Worm (Caenorhabditis elegans) whole organism, early embryonic: ENCODE data around the gene dct-17.

Experiments
- B0310.2 ChIP-seq: sonication (generic microtip); optimal IDR thresholded peaks from 2 replicates; lab custom pipeline; 2016; ENCODE audit warnings: mild to moderate bottlenecking, missing genetic modification characterization, missing compliant biosample characterization
- F13C5.2 ChIP-seq: sonication (generic microtip); optimal IDR thresholded peaks from 2 replicates; lab custom pipeline; 2017; ENCODE audit warnings: mild to moderate bottlenecking, missing genetic modification characterization, inconsistent platforms, missing compliant biosample characterization
- aly-1 ChIP-seq: sonication (generic microtip); optimal IDR thresholded peaks from 2 replicates; lab custom pipeline; 2016; ENCODE audit warnings: missing genetic modification characterization, missing compliant biosample characterization
- ama-1 ChIP-seq: fragments of 150-350 bp; optimal IDR thresholded peaks from 2 replicates; lab custom pipeline; 2014
- ceh-13 ChIP-seq: fragments of 200-800 bp; sonication (Bioruptor generic); optimal IDR thresholded peaks from 2 replicates; lab custom pipeline; 2018; ENCODE audit warnings: mild to moderate bottlenecking, missing genetic modification characterization, missing compliant biosample characterization
- ceh-36 ChIP-seq: sonication (generic microtip); optimal IDR thresholded peaks from 2 replicates; lab custom pipeline; 2016; ENCODE audit warnings: missing genetic modification characterization, inconsistent platforms, missing compliant biosample characterization
- ets-7 ChIP-seq: sonication (generic microtip); optimal IDR thresholded peaks from 2 replicates; lab custom pipeline; 2016; ENCODE audit warnings: missing genotype, missing genetic modification characterization, missing compliant biosample characterization
- flt-1 ChIP-seq: fragments of 200-800 bp; sonication (Bioruptor generic); IDR thresholded peaks from 2 replicates; pipeline ENCODE4 v1.3.6; 2022; ENCODE audit warnings: missing genetic modification characterization, missing compliant biosample characterization
- hmbx-1 ChIP-seq: sonication (generic microtip); optimal IDR thresholded peaks from 2 replicates; lab custom pipeline; 2016; ENCODE audit warnings: mild to moderate bottlenecking, missing genetic modification characterization, missing compliant biosample characterization
- hmg-4 ChIP-seq: fragments of 200-800 bp; sonication (Bioruptor generic); optimal IDR thresholded peaks from 2 replicates; lab custom pipeline; 2018; ENCODE audit warnings: mild to moderate bottlenecking, missing genetic modification characterization, missing compliant biosample characterization
- hnd-1 ChIP-seq: sonication (generic microtip); optimal IDR thresholded peaks from 2 replicates; lab custom pipeline; 2016; ENCODE audit warnings: missing genetic modification characterization, missing compliant biosample characterization
- pes-1 ChIP-seq: fragments of 200-800 bp; sonication (Bioruptor generic); IDR thresholded peaks from 2 replicates; pipeline ENCODE4 v1.3.6; 2022; ENCODE audit warnings: missing genetic modification reagents, missing genetic modification characterization, missing compliant biosample characterization
- scrt-1 ChIP-seq: fragments of 200-800 bp; sonication (Bioruptor generic); IDR thresholded peaks from 2 replicates; pipeline ENCODE4 v1.3.6; 2022; ENCODE audit warnings: missing genetic modification characterization, missing compliant biosample characterization
- sea-1 ChIP-seq: fragments of 200-800 bp; sonication (Bioruptor generic); conservative IDR thresholded peaks from 2 replicates; pipeline ENCODE4 v1.3.6; 2022; ENCODE audit warnings: missing genetic modification characterization, missing compliant biosample characterization
- tbx-11 ChIP-seq: fragments of 200-800 bp; sonication (Bioruptor generic); IDR thresholded peaks from 2 replicates; pipeline ENCODE4 v1.3.6; 2022; ENCODE audit warnings: missing genetic modification characterization, missing compliant biosample characterization
- tbx-37 ChIP-seq: fragments of 200-800 bp; sonication (Bioruptor generic); conservative IDR thresholded peaks from 2 replicates; pipeline ENCODE4 v1.3.6; 2022; ENCODE audit warnings: missing genetic modification reagents, missing genetic modification characterization, missing compliant biosample characterization
- tra-4 ChIP-seq: sonication (generic microtip); optimal IDR thresholded peaks from 2 replicates; lab custom pipeline; 2017; ENCODE audit warnings: missing genetic modification characterization, missing compliant biosample characterization

Gene dct-17

DNA sequence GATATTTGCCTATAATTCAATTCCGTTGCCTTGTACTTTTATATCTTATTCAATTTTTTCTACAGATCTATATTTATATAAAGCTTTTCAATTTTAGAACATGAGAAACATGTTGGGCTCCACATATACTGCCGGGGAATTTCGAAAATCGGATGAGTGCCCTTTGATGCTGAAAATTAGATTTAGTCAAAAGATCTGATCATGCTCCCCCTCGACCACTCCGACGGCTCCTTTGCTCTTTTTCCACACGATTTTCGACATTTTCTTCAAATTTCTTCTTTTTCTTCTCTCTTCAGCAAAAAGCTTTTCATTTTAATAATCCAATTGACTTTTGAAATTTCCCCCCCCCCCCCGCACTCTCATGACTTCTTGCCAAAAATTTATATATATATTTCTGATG lies 49.1 kb downstream of the dct-17 start:
- TF ChIP-seq pes-1 (0 out of 2 replicates have a peak, but pooled peaks have one; percentile 24), scrt-1 (no peak)

DNA sequence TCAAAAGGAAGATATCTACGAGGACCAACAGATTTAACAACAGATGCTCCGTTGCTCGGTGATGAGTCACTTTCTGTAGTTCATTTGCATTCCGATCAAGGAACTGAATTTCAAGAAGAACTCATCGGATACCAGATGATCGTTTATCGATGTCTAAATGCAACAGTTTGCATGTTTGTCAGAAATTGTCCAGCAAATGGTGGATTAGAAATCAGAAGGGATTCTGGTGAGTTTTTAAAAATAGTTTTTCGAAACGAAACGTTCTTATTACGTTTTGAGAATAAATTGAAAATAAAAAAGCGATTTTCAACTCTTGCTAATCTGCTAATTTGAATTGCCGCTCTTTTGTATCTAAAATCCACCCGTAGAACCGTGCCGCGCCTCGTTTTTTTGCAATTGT lies 50.7 kb downstream of the dct-17 start:
- TF ChIP-seq hmg-4 (GFP tag; lab: Kevin White, UChicago) = no peak
- no peak for TF ChIP-seq hnd-1 (tag; lab: Kevin White, UChicago)
- TF ChIP-seq ceh-13 (GFP tag; lab: Kevin White, UChicago) = no peak
- no peak for TF ChIP-seq ama-1 (lab: Kevin White, UChicago)
- TF ChIP-seq F13C5.2 = no peak
- TF ChIP-seq pes-1 = no peak
- TF ChIP-seq sea-1 (GFP tag; lab: Robert Waterston, UW) = no peak
- no peak for TF ChIP-seq scrt-1
- TF ChIP-seq aly-1 (tag; lab: Kevin White, UChicago) = no peak
- TF ChIP-seq hmbx-1 (tag; lab: Kevin White, UChicago) = no peak
- TF ChIP-seq ceh-36 (tag; lab: Kevin White, UChicago) = no peak
- no peak for TF ChIP-seq tra-4 (tag; lab: Kevin White, UChicago)
- no peak for TF ChIP-seq tbx-37 (GFP tag; lab: Robert Waterston, UW)
- no peak for TF ChIP-seq ets-7
- TF ChIP-seq tbx-11 (GFP tag; lab: Robert Waterston, UW) = no peak
- TF ChIP-seq B0310.2 (tag; lab: Kevin White, UChicago) = no peak

DNA sequence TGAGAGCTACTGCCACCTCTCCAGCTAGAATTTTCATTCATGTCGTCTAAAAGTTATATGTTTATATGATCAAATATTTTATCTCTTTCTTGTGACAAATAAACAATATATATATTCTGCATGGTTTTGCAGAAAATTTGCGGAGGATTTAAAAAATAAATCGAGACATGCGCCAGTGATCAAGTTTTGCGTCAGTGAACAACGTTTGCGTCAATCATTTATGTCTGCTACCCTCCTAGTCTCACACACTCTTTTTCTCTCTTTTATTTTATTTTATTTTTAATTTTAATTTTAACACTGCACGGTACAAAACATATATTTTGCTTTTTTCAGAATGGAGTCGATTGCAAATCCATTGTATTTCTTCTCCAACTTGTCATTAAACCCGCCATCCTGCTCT lies 52.0 kb downstream of the dct-17 start, which contains the start of the genes tag-65 and ccz-1:
Gene tag-65, minus strand, starts transcription at position 46 of the 400 bp plus-strand sequence.
Gene ccz-1, plus strand, starts transcription at position 334 of the 400 bp plus-strand sequence.
- TF ChIP-seq B0310.2 (tag; lab: Kevin White, UChicago) (no peak), flt-1 (no peak), pes-1 (no peak), F13C5.2 (peak; percentile 45)
